Worm (Caenorhabditis elegans) whole organism, L3 larva: ENCODE results near the gene C50C3.1.

Experiments
- ceh-16 ChIP-seq: sonication (generic microtip); optimal IDR thresholded peaks from 2 replicates; lab custom pipeline; 2017; ENCODE audit warnings: missing biosample characterization, missing genetic modification characterization
- egl-27 ChIP-seq: sonication (generic microtip); optimal IDR thresholded peaks from 4 replicates; lab custom pipeline; 2017; ENCODE audit warnings: missing biosample characterization, missing genetic modification reagents, missing genetic modification characterization
- elt-3 ChIP-seq, 3 experiments: fragments of 150-350 bp in 1 of 3; sonication (generic microtip) in 2 of 3; optimal IDR thresholded peaks; 2 replicates in 2 of 3; 4 replicates in 1 of 3; lab custom pipeline; 2014 to 2017; ENCODE audit warnings: missing biosample characterization in 3 of 3, missing genetic modification characterization in 3 of 3
- nhr-76 ChIP-seq: fragments of 150-350 bp; sonication (generic microtip); optimal IDR thresholded peaks from 5 replicates; lab custom pipeline; 2014; ENCODE audit warnings: missing biosample characterization, missing genetic modification characterization
- nhr-77 ChIP-seq: fragments of 150-350 bp; optimal IDR thresholded peaks from 2 replicates; lab custom pipeline; 2014; ENCODE audit warnings: missing biosample characterization, missing genetic modification characterization
- ztf-11 ChIP-seq: fragments of 150-350 bp; optimal IDR thresholded peaks from 2 replicates; lab custom pipeline; 2014; ENCODE audit warnings: missing biosample characterization, missing genetic modification characterization

DNA sequence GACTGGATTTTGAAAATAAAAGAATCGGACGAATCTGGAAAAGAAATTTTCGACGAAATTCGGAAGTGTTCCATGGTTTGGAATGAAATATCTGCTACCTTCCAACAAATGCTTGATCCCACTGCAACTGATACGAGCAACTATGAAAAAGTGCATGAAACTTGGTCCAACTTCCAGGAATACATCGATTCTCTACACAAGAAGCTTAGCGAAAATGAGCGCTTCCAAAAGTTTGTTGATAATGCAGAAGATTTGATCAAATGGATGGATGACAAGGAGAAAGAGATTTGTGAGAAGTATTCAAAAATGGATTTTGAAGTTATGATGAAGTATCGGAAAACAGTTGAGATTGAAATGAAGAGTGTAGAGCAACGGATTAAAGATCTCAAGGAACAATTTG lies 9.2 kb upstream of the C50C3.1 start:
- no peak for TF ChIP-seq egl-27 (tag; lab: Kevin White, UChicago)
- TF ChIP-seq nhr-77, result no peak
- no peak for TF ChIP-seq nhr-76
- TF ChIP-seq ztf-11, result no peak
- no peak for TF ChIP-seq ceh-16 (tag; lab: Kevin White, UChicago)
- TF ChIP-seq elt-3 (tag; optimal IDR thresholded peaks at IDR 0.05; lab: Kevin White, UChicago), result no peak
